Worm (Caenorhabditis elegans) whole organism, late embryonic: ENCODE measurements around the gene Y73F8A.5.

ENCODE experiments used
- F13H6.1 ChIP-seq: sonication (generic microtip); optimal IDR thresholded peaks from 2 replicates; lab custom pipeline; 2016; ENCODE audit warnings: missing genetic modification characterization, missing compliant biosample characterization
- T23F11.4 ChIP-seq: fragments of 200-800 bp; sonication (Bioruptor generic); optimal IDR thresholded peaks from 2 replicates; lab custom pipeline; 2018; ENCODE audit warnings: mild to moderate bottlenecking, missing genetic modification characterization, missing compliant biosample characterization
- Y22D7AL.16 ChIP-seq: sonication (generic microtip); optimal IDR thresholded peaks from 2 replicates; lab custom pipeline; 2016; ENCODE audit warnings: missing genetic modification characterization, missing compliant biosample characterization
- ama-1 ChIP-seq: fragments of 150-350 bp; optimal IDR thresholded peaks from 2 replicates; lab custom pipeline; 2014
- ceh-14 ChIP-seq: sonication (generic microtip); optimal IDR thresholded peaks from 2 replicates; lab custom pipeline; 2016; ENCODE audit warnings: missing genotype, missing genetic modification characterization, missing compliant biosample characterization
- ceh-19 ChIP-seq: fragments of 200-800 bp; sonication (Bioruptor generic); optimal IDR thresholded peaks from 2 replicates; lab custom pipeline; 2018; ENCODE audit warnings: mild to moderate bottlenecking, missing genetic modification characterization, missing compliant biosample characterization
- ceh-2 ChIP-seq: sonication (generic microtip); optimal IDR thresholded peaks from 2 replicates; lab custom pipeline; 2016; ENCODE audit warnings: missing genotype, missing genetic modification characterization, missing compliant biosample characterization
- ceh-22 ChIP-seq: sonication (generic microtip); optimal IDR thresholded peaks from 2 replicates; lab custom pipeline; 2017; ENCODE audit warnings: missing biosample characterization, missing genetic modification characterization
- ceh-24 ChIP-seq: sonication (generic microtip); optimal IDR thresholded peaks from 2 replicates; lab custom pipeline; 2016; ENCODE audit warnings: mild to moderate bottlenecking, missing genetic modification characterization, missing compliant biosample characterization
- ceh-31 ChIP-seq: sonication (generic microtip); optimal IDR thresholded peaks from 2 replicates; lab custom pipeline; 2016; ENCODE audit warnings: missing genetic modification characterization, missing compliant biosample characterization
- elt-2 ChIP-seq: sonication (generic microtip); optimal IDR thresholded peaks from 2 replicates; lab custom pipeline; 2016; ENCODE audit warnings: missing genetic modification reagents, missing genetic modification characterization, missing compliant biosample characterization
- fkh-10 ChIP-seq: fragments of 150-350 bp; optimal IDR thresholded peaks from 2 replicates; lab custom pipeline; 2014; ENCODE audit warnings: missing biosample characterization, missing genetic modification reagents, missing genetic modification characterization
- gmeb-2 ChIP-seq: sonication (generic microtip); optimal IDR thresholded peaks from 2 replicates; lab custom pipeline; 2016; ENCODE audit warnings: missing genetic modification characterization, inconsistent platforms, missing compliant biosample characterization
- hlh-15 ChIP-seq: sonication (generic microtip); optimal IDR thresholded peaks from 2 replicates; lab custom pipeline; 2016; ENCODE audit warnings: missing genetic modification characterization, missing compliant biosample characterization
- hlh-30 ChIP-seq: sonication (generic microtip); optimal IDR thresholded peaks from 2 replicates; lab custom pipeline; 2017; ENCODE audit warnings: antibody characterized with exemption, missing genetic modification characterization, missing compliant biosample characterization; ENCODE audit not compliant: insufficient read depth
- hlh-6 ChIP-seq: sonication (generic microtip); optimal IDR thresholded peaks from 2 replicates; lab custom pipeline; 2016; ENCODE audit warnings: missing genotype, missing genetic modification characterization, missing compliant biosample characterization
- madf-2 ChIP-seq: sonication (generic microtip); optimal IDR thresholded peaks from 2 replicates; lab custom pipeline; 2017; ENCODE audit warnings: missing genetic modification characterization, missing compliant biosample characterization
- mec-3 ChIP-seq: sonication (generic microtip); optimal IDR thresholded peaks from 2 replicates; lab custom pipeline; 2016; ENCODE audit warnings: borderline replicate concordance, missing genetic modification characterization, missing compliant biosample characterization
- nfya-1 ChIP-seq: sonication (generic microtip); optimal IDR thresholded peaks from 2 replicates; lab custom pipeline; 2017; ENCODE audit warnings: missing genetic modification characterization, mild to moderate bottlenecking, missing compliant biosample characterization, antibody characterized with exemption, moderate library complexity
- nhr-11 ChIP-seq: fragments of 150-350 bp; optimal IDR thresholded peaks from 2 replicates; lab custom pipeline; 2014; ENCODE audit warnings: missing biosample characterization, missing genetic modification characterization
- npax-4 ChIP-seq: sonication (generic microtip); optimal IDR thresholded peaks from 2 replicates; lab custom pipeline; 2016; ENCODE audit warnings: missing genetic modification characterization, missing compliant biosample characterization
- pag-3 ChIP-seq: sonication (generic microtip); optimal IDR thresholded peaks from 2 replicates; lab custom pipeline; 2016; ENCODE audit warnings: missing compliant biosample characterization, missing genetic modification characterization, borderline replicate concordance
- pha-2 ChIP-seq: sonication (generic microtip); optimal IDR thresholded peaks from 2 replicates; lab custom pipeline; 2017; ENCODE audit warnings: mild to moderate bottlenecking, missing genetic modification characterization, missing compliant biosample characterization
- pqm-1 ChIP-seq: sonication (generic microtip); optimal IDR thresholded peaks from 2 replicates; lab custom pipeline; 2016; ENCODE audit warnings: missing genetic modification characterization, missing compliant biosample characterization
- rnt-1 ChIP-seq: sonication (generic microtip); optimal IDR thresholded peaks from 2 replicates; lab custom pipeline; 2016; ENCODE audit warnings: missing genetic modification characterization, missing compliant biosample characterization
- sox-2 ChIP-seq: fragments of 200-800 bp; sonication (Bioruptor generic); IDR thresholded peaks from 2 replicates; pipeline ENCODE4 v1.3.6; 2022; ENCODE audit warnings: missing genetic modification reagents, missing genetic modification characterization, missing compliant biosample characterization
- sox-4 ChIP-seq: sonication (generic microtip); optimal IDR thresholded peaks from 2 replicates; lab custom pipeline; 2017; ENCODE audit warnings: mild to moderate bottlenecking, missing genetic modification characterization, inconsistent platforms, missing compliant biosample characterization
- tbx-2 ChIP-seq: sonication (generic microtip); optimal IDR thresholded peaks from 2 replicates; lab custom pipeline; 2016; ENCODE audit warnings: missing genetic modification characterization, missing compliant biosample characterization
- tbx-7 ChIP-seq: sonication (generic microtip); optimal IDR thresholded peaks from 2 replicates; lab custom pipeline; 2016; ENCODE audit warnings: missing genotype, missing genetic modification characterization, missing compliant biosample characterization
- unc-3 ChIP-seq, 2 experiments: fragments of 200-800 bp in 1 of 2; sonication (Bioruptor generic) in 1 of 2; sonication (generic microtip) in 1 of 2; conservative IDR thresholded peaks in 1 of 2; optimal IDR thresholded peaks in 1 of 2; 2 replicates each; pipeline versions ENCODE4 v1.3.6 to Lab custom; 2016 to 2022; ENCODE audit warnings: missing compliant biosample characterization in 2 of 2, missing genetic modification characterization in 2 of 2, missing genetic modification reagents in 1 of 2
- unc-42 ChIP-seq: sonication (generic microtip); optimal IDR thresholded peaks from 2 replicates; lab custom pipeline; 2016; ENCODE audit warnings: missing genotype, missing genetic modification characterization, missing compliant biosample characterization
- unc-86 ChIP-seq: sonication (generic microtip); optimal IDR thresholded peaks from 2 replicates; lab custom pipeline; 2016; ENCODE audit warnings: missing genetic modification characterization, missing compliant biosample characterization
- zip-5 ChIP-seq: sonication (generic microtip); optimal IDR thresholded peaks from 2 replicates; lab custom pipeline; 2016; ENCODE audit warnings: missing genetic modification characterization, missing compliant biosample characterization
- ztf-16 ChIP-seq: sonication (generic microtip); optimal IDR thresholded peaks from 2 replicates; lab custom pipeline; 2017; ENCODE audit warnings: missing genetic modification characterization, missing compliant biosample characterization

The Y73F8A.5 gene

DNA sequence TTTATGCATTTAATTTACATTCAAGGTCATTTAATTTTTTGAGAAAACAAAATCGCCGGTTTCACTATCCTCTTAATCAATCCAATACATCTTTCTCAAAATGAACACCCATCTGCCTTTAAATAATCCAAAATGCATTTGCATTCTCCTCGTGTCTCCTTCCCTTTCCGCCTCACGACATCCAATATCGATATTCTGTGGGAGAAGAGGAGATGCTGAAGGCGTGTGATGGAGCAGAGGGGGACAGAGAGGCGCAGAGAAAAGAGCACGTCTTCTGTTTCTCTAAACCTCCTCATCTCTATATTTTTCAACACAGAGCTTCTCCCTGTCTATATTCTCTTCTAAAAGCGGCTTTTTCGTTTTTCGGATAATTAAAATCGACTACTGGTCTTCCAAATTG lies at the start of gene Y73F8A.5:
Y73F8A.5 (plus strand) TSS at position 321 of the 400 bp plus-strand sequence.
- peak; percentile 7 for TF ChIP-seq ceh-19 (GFP tag; lab: Kevin White, UChicago)
- no peak for TF ChIP-seq tbx-7
- TF ChIP-seq hlh-30: peak; percentile 15
- TF ChIP-seq unc-42 (tag; lab: Kevin White, UChicago): peak; percentile 81
- TF ChIP-seq rnt-1 (tag; lab: Kevin White, UChicago): no peak
- TF ChIP-seq nfya-1 (tag; lab: Kevin White, UChicago): peak; percentile 27
- peak; percentile 72 for TF ChIP-seq ceh-31
- no peak for TF ChIP-seq ceh-24
- no peak for TF ChIP-seq pqm-1 (tag; lab: Kevin White, UChicago)
- TF ChIP-seq sox-2 (GFP tag; lab: Robert Waterston, UW): no peak
- TF ChIP-seq nhr-11 (tag; lab: Kevin White, UChicago): no peak
- TF ChIP-seq ztf-16 (tag; lab: Kevin White, UChicago): no peak
- TF ChIP-seq mec-3 (tag; lab: Kevin White, UChicago): no peak
- no peak for TF ChIP-seq elt-2
- TF ChIP-seq F13H6.1 (tag; lab: Kevin White, UChicago): no peak
- no peak for TF ChIP-seq tbx-2 (tag; lab: Kevin White, UChicago)
- peak; percentile 27 for TF ChIP-seq ceh-14 (tag; lab: Kevin White, UChicago)
- no peak for TF ChIP-seq sox-4 (tag; lab: Kevin White, UChicago)
- no peak for TF ChIP-seq ceh-22 (tag; lab: Kevin White, UChicago)
- TF ChIP-seq pha-2 (tag; lab: Kevin White, UChicago): no peak
- TF ChIP-seq npax-4 (tag; lab: Kevin White, UChicago): no peak

DNA sequence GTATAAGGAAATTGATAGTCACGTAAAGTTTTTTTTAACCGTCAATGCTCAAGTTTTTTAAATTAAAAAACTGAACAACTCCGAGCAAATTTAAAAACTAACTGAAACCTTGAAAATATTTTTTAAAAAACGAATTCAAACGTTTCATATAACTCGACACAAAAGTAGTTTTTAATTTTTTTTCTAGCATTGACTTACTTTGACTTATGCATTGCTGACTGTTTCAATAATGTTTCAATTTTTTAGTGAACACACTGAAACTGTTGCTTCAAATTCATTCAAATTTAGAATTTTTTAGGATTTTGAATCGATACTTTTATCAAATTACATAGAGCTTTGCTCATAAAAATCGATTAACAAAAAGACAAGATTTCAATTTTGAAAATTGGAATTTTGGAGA lies 49.2 kb upstream of the Y73F8A.5 start:
- no peak for TF ChIP-seq zip-5 (tag; lab: Kevin White, UChicago)
- TF ChIP-seq hlh-30: no peak
- TF ChIP-seq T23F11.4: no peak
- no peak for TF ChIP-seq pag-3 (tag; lab: Kevin White, UChicago)

DNA sequence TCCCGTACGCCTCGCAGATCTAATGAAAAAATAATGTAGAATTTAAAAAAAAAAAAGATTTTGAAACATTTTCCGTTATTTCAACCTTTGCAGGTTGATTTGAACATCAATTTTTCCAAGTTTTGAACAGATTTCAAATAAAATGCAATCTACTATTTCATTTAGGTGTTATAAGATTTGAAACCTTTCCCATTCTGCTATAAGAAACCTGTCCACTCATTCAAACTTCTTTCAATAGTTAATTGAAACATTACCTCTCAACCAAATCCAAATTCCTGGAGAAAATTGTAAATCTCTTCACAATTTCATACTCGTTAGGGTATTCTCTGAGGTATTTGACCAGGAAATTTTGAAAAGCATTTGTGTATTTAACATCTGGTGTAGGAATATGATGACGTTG lies 45.0 kb upstream of the Y73F8A.5 start:
- no peak for TF ChIP-seq ceh-24
- TF ChIP-seq ceh-14 (tag; lab: Kevin White, UChicago): no peak
- TF ChIP-seq zip-5 (tag; lab: Kevin White, UChicago): no peak
- no peak for TF ChIP-seq fkh-10 (GFP tag; lab: Kevin White, UChicago)
- no peak for TF ChIP-seq ceh-2 (tag; lab: Kevin White, UChicago)

DNA sequence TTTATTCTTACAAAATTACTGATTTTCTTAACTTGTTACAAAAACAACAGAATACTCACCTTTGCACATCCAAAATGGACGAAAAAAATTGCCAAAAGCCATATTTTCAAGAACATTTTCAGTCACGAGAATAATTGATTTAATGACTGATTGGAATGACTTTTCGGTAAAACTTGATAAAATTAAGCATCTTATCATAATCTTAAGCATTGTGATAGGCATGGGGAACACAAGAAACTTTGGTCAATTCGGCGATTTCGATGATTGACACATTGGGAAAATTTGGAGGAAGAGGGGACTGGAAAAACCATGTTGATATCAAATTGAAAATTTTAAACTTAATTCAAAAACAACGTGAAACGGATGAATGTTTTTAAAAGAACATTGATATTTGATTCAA lies 44.2 kb upstream of the Y73F8A.5 start, which contains the start of gene Y40H7A.10:
Y40H7A.10 (minus strand) TSS at position 128 of the 400 bp plus-strand sequence.
- TF ChIP-seq Y22D7AL.16 (tag; lab: Kevin White, UChicago) (no peak), ama-1 (lab: Kevin White, UChicago) (no peak), hlh-6 (tag; lab: Kevin White, UChicago) (no peak), elt-2 (no peak), gmeb-2 (tag; lab: Kevin White, UChicago) (no peak), unc-3 (GFP tag; conservative IDR thresholded peaks at IDR 0.05; lab: Robert Waterston, UW) (no peak), unc-3 (tag; optimal IDR thresholded peaks at IDR 0.05; lab: Kevin White, UChicago) (no peak), nhr-11 (tag; lab: Kevin White, UChicago) (no peak), madf-2 (no peak)

DNA sequence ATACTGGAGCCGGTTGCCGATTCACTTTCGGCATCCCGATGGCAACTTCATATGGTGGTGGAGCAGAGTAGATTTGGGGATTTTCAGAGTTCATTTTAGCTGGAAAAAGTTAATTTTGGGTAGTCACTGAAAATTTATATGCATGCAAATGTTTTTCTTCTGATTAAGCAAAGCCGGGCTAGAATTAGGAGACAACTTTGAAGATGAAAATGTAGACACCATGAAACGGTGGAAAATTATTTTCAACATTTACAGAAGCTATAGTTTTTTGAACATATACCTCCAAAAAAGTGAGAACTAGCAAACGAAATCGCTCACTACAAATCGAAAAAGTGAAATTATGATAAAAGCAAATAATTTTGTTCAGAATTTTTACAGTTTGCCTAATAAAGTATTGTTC lies 39.4 kb upstream of the Y73F8A.5 start, which contains the start of gene Y40H7A.11:
Y40H7A.11 (minus strand) TSS at position 101 of the 400 bp plus-strand sequence.
- no peak for TF ChIP-seq nfya-1 (tag; lab: Kevin White, UChicago)
- TF ChIP-seq hlh-15 (tag; lab: Kevin White, UChicago): no peak
- no peak for TF ChIP-seq unc-86 (tag; lab: Kevin White, UChicago)
